Fruit fly (Drosophila melanogaster): ENCODE data around the gene CG5001.

The CG5001 gene

DNA sequence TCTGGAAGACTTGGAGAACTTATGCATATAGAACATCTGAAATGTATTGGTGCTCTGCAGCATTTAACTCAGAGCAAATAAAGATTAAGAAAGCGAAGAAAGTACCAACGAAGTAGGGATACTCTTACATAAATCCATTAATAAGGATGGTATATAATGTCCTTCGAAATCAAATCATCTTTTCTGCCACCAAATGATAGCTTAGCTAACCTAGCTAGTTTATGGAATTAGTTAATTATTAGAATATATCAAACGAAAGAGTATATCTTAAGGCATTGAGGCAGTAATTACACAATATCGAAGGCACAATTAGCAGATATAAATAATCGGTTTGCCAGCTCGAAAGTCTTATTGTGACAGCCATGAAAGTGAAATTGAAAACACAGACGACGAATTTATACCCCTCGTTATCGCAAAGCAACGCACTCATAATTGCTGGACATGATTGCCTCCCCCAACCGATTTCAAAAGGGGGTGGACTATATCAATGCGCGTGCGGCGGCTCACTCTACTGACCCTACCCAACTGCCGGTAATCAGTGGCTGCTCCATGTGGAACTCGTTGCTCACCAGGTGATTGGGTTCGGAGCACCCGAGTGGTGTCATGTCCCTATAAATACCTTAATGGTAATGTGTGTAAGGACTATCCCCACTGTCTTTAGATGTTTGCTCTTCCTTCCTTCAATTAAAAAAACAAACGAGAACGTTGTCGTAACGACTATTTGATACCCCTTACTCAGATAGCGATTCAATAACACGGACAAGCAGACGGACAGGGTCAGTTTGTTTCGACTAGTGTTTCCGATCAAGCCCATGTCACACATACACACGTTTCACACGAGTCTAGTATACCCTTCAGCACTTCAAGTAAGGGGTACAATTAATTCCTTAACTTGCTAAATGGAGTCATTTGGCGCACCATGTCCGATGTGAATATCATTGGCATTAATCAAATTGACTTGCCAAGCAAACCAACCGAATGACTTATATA is 40.9 kb upstream of the CG5001 start:
- TF ChIP-seq Six4 (GFP tag; optimal IDR thresholded peaks at IDR 0.05) (peak; percentile 25), emc (GFP tag; optimal IDR thresholded peaks at IDR 0.05) (no peak), Vsx1 (GFP tag; optimal IDR thresholded peaks at IDR 0.05) (no peak), CG14710 (tag; optimal IDR thresholded peaks at IDR 0.05) (peak; percentile 38), CG9215 (GFP tag; IDR thresholded peaks at IDR 0.05) (no peak), ind (GFP tag; optimal IDR thresholded peaks at IDR 0.05) (peak; percentile 49), rib (GFP tag; IDR thresholded peaks at IDR 0.05) (0 out of 2 replicates have a peak, but pooled peaks have one; percentile 31), ato (GFP tag; IDR thresholded peaks at IDR 0.05; ENCODE audit: partially characterized antibody) (no peak), CG4730 (GFP tag; IDR thresholded peaks at IDR 0.05) (0 out of 2 replicates have a peak, but pooled peaks have one; percentile 10), CG2202 (tag; optimal IDR thresholded peaks at IDR 0.05) (peak; percentile 51), Dek (tag; optimal IDR thresholded peaks at IDR 0.05) (peak; percentile 53), Gsc (GFP tag; IDR thresholded peaks at IDR 0.05) (no peak), CG11696 (GFP tag; IDR thresholded peaks at IDR 0.05) (no peak), Deaf1 (tag; optimal IDR thresholded peaks at IDR 0.05) (peak; percentile 19), Hr3 (GFP tag; optimal IDR thresholded peaks at IDR 0.05) (peak; percentile 39), Trl (optimal IDR thresholded peaks at IDR 0.05) (no peak), Trl (GFP tag; optimal IDR thresholded peaks at IDR 0.05) (no peak), tup (GFP tag; optimal IDR thresholded peaks at IDR 0.05) (no peak), exex (tag; optimal IDR thresholded peaks at IDR 0.05) (peak; percentile 78), chinmo (GFP tag; IDR thresholded peaks at IDR 0.05; ENCODE audit: partially characterized antibody) (no peak), Hand (GFP tag; optimal IDR thresholded peaks at IDR 0.05) (no peak), pb (GFP tag; optimal IDR thresholded peaks at IDR 0.05) (no peak), NC2α (GFP tag; optimal IDR thresholded peaks at IDR 0.05) (no peak), CG3726 (GFP tag; IDR thresholded peaks at IDR 0.05) (no peak), dm (GFP tag; optimal IDR thresholded peaks at IDR 0.05) (no peak), Dip3 (GFP tag; optimal IDR thresholded peaks at IDR 0.05) (peak; percentile 48), CG18619 (GFP tag; optimal IDR thresholded peaks at IDR 0.05) (peak; percentile 31), CHES-1-like (GFP tag; optimal IDR thresholded peaks at IDR 0.05) (peak; percentile 21), CG15479 (GFP tag; optimal IDR thresholded peaks at IDR 0.05) (no peak), CG8359 (GFP tag; optimal IDR thresholded peaks at IDR 0.05; ENCODE audit: borderline replicate concordance) (peak; percentile 21), Sox102F (GFP tag; optimal IDR thresholded peaks at IDR 0.05) (peak; percentile 79), amos (GFP tag; IDR thresholded peaks at IDR 0.05; ENCODE audit: partially characterized antibody) (no peak), CG1529 (GFP tag; optimal IDR thresholded peaks at IDR 0.05) (peak; percentile 42), pan (optimal IDR thresholded peaks at IDR 0.05) (no peak), pan (GFP tag; optimal IDR thresholded peaks at IDR 0.05 in 1 of 2, IDR thresholded peaks at IDR 0.05 in 1 of 2) (peak in 1 of 2 experiments; percentile 40), CG31224 (GFP tag; IDR thresholded peaks at IDR 0.05) (0 out of 2 replicates have a peak, but pooled peaks have one; percentile 23), CG7357 (GFP tag; IDR thresholded peaks at IDR 0.05) (peak; percentile 37; the same call in 1 of the 3 replicates), bcd (GFP tag; optimal IDR thresholded peaks at IDR 0.05) (peak; percentile 53), CG4424 (GFP tag; optimal IDR thresholded peaks at IDR 0.05) (peak; percentile 55), yki (optimal IDR thresholded peaks at IDR 0.05) (no peak), her (GFP tag; optimal IDR thresholded peaks at IDR 0.05) (no peak), Gug (GFP tag; IDR thresholded peaks at IDR 0.05) (peak; percentile 19; the same call in 1 of the 4 replicates), Aef1 (GFP tag; IDR thresholded peaks at IDR 0.05) (peak; percentile 16; the same call in 1 of the 3 replicates), CG3065 (GFP tag; optimal IDR thresholded peaks at IDR 0.05) (no peak), CG4282 (GFP tag; optimal IDR thresholded peaks at IDR 0.05) (no peak), jing (GFP tag; optimal IDR thresholded peaks at IDR 0.05) (peak; percentile 28), ATbp (GFP tag; optimal IDR thresholded peaks at IDR 0.05) (peak; percentile 49), Camta (GFP tag; optimal IDR thresholded peaks at IDR 0.05) (peak; percentile 18), sens-2 (GFP tag; IDR thresholded peaks at IDR 0.05) (peak; percentile 26; the same call in 1 of the 2 replicates)

Data from whole organism, embryonic.